Worm (Caenorhabditis elegans) whole organism, L4 larva: Measurements from ENCODE around the gene K05F6.8.

Experiments used
- Y48G9A.11 ChIP-seq: fragments of 200-800 bp; sonication (Bioruptor generic); IDR thresholded peaks from 2 replicates; pipeline ENCODE4 v1.3.6; 2022; ENCODE audit warnings: missing genetic modification reagents, missing genetic modification characterization, missing compliant biosample characterization
- aly-2 ChIP-seq: sonication (generic microtip); optimal IDR thresholded peaks from 2 replicates; lab custom pipeline; 2018; ENCODE audit warnings: missing biosample characterization, missing genetic modification characterization
- ama-1 ChIP-seq: fragments of 150-350 bp; optimal IDR thresholded peaks from 2 replicates; lab custom pipeline; 2014; ENCODE audit warnings: inconsistent platforms, mixed read lengths
- ces-1 ChIP-seq: fragments of 150-350 bp; sonication (generic microtip); optimal IDR thresholded peaks from 4 replicates; lab custom pipeline; 2014; ENCODE audit warnings: missing biosample characterization, missing genetic modification reagents, missing genetic modification characterization
- daf-16 ChIP-seq, 3 experiments: sonication (generic microtip); optimal IDR thresholded peaks; 2 replicates each; lab custom pipeline; 2016 to 2017; ENCODE audit warnings: missing genetic modification characterization in 3 of 3, missing genetic modification reagents in 3 of 3, mild to moderate bottlenecking in 2 of 3, missing compliant biosample characterization in 2 of 3, missing biosample characterization in 1 of 3, moderate library complexity in 1 of 3
- daf-8 ChIP-seq: fragments of 200-800 bp; sonication (Bioruptor generic); IDR thresholded peaks from 2 replicates; pipeline ENCODE4 v1.3.6; 2022; ENCODE audit warnings: missing genetic modification characterization, missing compliant biosample characterization
- egl-27 ChIP-seq: sonication (generic microtip); optimal IDR thresholded peaks from 3 replicates; lab custom pipeline; 2017; ENCODE audit warnings: missing biosample characterization, missing genetic modification reagents, missing genetic modification characterization
- hmg-1.1 ChIP-seq: fragments of 200-800 bp; sonication (Bioruptor generic); IDR thresholded peaks from 2 replicates; pipeline ENCODE4 v1.3.6; 2022; ENCODE audit warnings: missing genetic modification reagents, missing genetic modification characterization, missing compliant biosample characterization
- nhr-11 ChIP-seq: fragments of 150-350 bp; optimal IDR thresholded peaks from 2 replicates; lab custom pipeline; 2014; ENCODE audit warnings: missing biosample characterization, missing genetic modification characterization
- nhr-237 ChIP-seq: sonication (generic microtip); optimal IDR thresholded peaks from 2 replicates; lab custom pipeline; 2017; ENCODE audit warnings: missing biosample characterization, missing genetic modification characterization
- nhr-42 ChIP-seq: fragments of 200-800 bp; sonication (Bioruptor generic); IDR thresholded peaks from 2 replicates; pipeline ENCODE4 v1.3.6; 2022; ENCODE audit warnings: missing genetic modification characterization, missing compliant biosample characterization
- zip-11 ChIP-seq: fragments of 200-800 bp; sonication (Bioruptor generic); IDR thresholded peaks from 2 replicates; pipeline ENCODE4 v1.3.6; 2022; ENCODE audit warnings: missing genetic modification characterization, missing compliant biosample characterization
- ztf-11 ChIP-seq: fragments of 150-350 bp; optimal IDR thresholded peaks from 2 replicates; lab custom pipeline; 2014; ENCODE audit warnings: missing biosample characterization, missing genetic modification characterization

DNA sequence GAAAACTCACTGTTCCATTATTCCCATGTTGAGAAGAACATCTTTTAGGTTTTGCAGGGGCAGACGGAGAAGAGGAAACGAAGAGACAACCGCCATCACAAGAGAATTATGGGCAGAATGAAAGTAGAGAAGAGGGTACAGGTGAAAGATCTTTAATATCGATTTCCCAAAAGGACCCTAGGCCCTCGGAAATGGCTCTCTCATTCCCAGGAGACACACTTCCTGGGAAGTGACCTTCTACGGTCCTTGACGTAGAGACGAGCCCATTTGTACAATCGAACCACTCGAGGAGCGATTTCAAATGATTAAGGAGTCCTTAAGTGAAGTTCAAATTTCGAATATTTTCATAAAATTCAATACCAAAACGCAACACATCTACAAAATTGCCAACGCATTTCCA, 3.5 kb upstream of the K05F6.8 start, which contains the start of gene fbxb-46:
- TF ChIP-seq nhr-42 (GFP tag; lab: Robert Waterston, UW), result no peak
- no peak for TF ChIP-seq ama-1 (lab: Kevin White, UChicago)
- no peak for TF ChIP-seq Y48G9A.11 (GFP tag; lab: Robert Waterston, UW)
- TF ChIP-seq aly-2 (tag; lab: Kevin White, UChicago), result no peak
- no peak for TF ChIP-seq nhr-237 (tag; lab: Kevin White, UChicago)
- TF ChIP-seq ztf-11 (tag; lab: Kevin White, UChicago), result no peak
- TF ChIP-seq ces-1 (GFP tag; lab: Kevin White, UChicago), result no peak
- TF ChIP-seq daf-8 (GFP tag; lab: Robert Waterston, UW), result no peak
- no peak for TF ChIP-seq hmg-1.1 (GFP tag; lab: Robert Waterston, UW)
- no peak for TF ChIP-seq egl-27 (tag; lab: Kevin White, UChicago)
- TF ChIP-seq zip-11 (GFP tag; lab: Robert Waterston, UW), result no peak
- TF ChIP-seq daf-16 (GFP tag; optimal IDR thresholded peaks at IDR 0.05; lab: Kevin White, UChicago), result no peak
- TF ChIP-seq daf-16 (tag; optimal IDR thresholded peaks at IDR 0.05; lab: Kevin White, UChicago), result no peak
- TF ChIP-seq nhr-11 (tag; lab: Kevin White, UChicago), result no peak
